Worm (Caenorhabditis elegans) whole organism, L4 larva: ENCODE results near the gene icd-1.

Experiments
- T20F7.1 ChIP-seq: fragments of 200-800 bp; sonication (Bioruptor generic); optimal IDR thresholded peaks from 2 replicates; lab custom pipeline; 2018; ENCODE audit warnings: mild to moderate bottlenecking, missing genetic modification characterization, missing compliant biosample characterization
- lin-15B ChIP-seq: fragments of 150-350 bp; sonication (generic microtip); optimal IDR thresholded peaks from 3 replicates; lab custom pipeline; 2014; ENCODE audit warnings: missing biosample characterization, missing genetic modification characterization
- nhr-237 ChIP-seq: sonication (generic microtip); optimal IDR thresholded peaks from 2 replicates; lab custom pipeline; 2017; ENCODE audit warnings: missing biosample characterization, missing genetic modification characterization
- unc-130 ChIP-seq: sonication (generic microtip); optimal IDR thresholded peaks from 2 replicates; lab custom pipeline; 2016; ENCODE audit warnings: missing genetic modification reagents, missing genetic modification characterization, missing compliant biosample characterization

DNA sequence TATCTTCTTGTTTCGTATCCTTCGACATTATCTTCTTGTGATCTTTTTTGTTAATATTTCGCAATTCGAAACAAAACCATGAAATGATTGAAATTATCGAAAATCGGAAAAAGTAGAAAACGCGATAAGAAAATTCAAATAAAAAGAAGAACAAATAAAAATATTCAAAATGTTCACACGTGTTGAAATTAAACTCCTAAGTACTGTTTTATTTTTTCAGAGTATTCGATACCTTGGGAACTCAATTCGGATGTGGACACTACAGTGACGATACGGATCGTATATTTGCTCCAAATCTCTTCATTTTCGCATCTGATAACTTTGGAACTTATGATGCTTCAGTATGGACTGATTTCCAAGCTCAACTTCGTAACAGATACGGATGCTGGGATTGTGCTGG, 47.7 kb upstream of the icd-1 start, which contains the start of gene T19D12.5:
- TF ChIP-seq unc-130 (GFP tag; lab: Kevin White, UChicago): no peak
- TF ChIP-seq lin-15B (tag; lab: Kevin White, UChicago): no peak
- no peak for TF ChIP-seq T20F7.1 (GFP tag; lab: Kevin White, UChicago)
- no peak for TF ChIP-seq nhr-237 (tag; lab: Kevin White, UChicago)
